Worm (Caenorhabditis elegans) whole organism, L1 larva: ENCODE data around the gene cld-9.

Source experiments
- C16A3.4 ChIP-seq: fragments of 150-350 bp; optimal IDR thresholded peaks from 2 replicates; lab custom pipeline; 2014; ENCODE audit warnings: missing biosample characterization, missing genetic modification characterization
- Y116A8C.19 ChIP-seq: sonication (generic microtip); optimal IDR thresholded peaks from 2 replicates; lab custom pipeline; 2016; ENCODE audit warnings: missing compliant biosample characterization, missing genetic modification characterization, borderline replicate concordance
- blmp-1 ChIP-seq: fragments of 150-350 bp; optimal IDR thresholded peaks from 2 replicates; lab custom pipeline; 2014; ENCODE audit warnings: missing biosample characterization, missing genetic modification characterization
- ceh-63 ChIP-seq: fragments of 200-800 bp; sonication (Bioruptor generic); optimal IDR thresholded peaks from 2 replicates; lab custom pipeline; 2018; ENCODE audit warnings: mild to moderate bottlenecking, missing genetic modification characterization, missing compliant biosample characterization
- ceh-88 ChIP-seq: fragments of 200-800 bp; sonication (Bioruptor generic); IDR thresholded peaks from 2 replicates; pipeline ENCODE4 v1.3.6; 2022; ENCODE audit warnings: missing genetic modification characterization, missing compliant biosample characterization
- dpl-1 ChIP-seq, 3 experiments: fragments of 150-350 bp in 2 of 3; sonication (generic microtip) in 1 of 3; optimal IDR thresholded peaks; 2 replicates each; lab custom pipeline; 2014 to 2017; ENCODE audit warnings: missing biosample characterization in 3 of 3, missing genetic modification characterization in 3 of 3, missing genetic modification reagents in 3 of 3
- dsc-1 ChIP-seq: sonication (generic microtip); optimal IDR thresholded peaks from 2 replicates; lab custom pipeline; 2016; ENCODE audit warnings: mild to moderate bottlenecking, missing genetic modification characterization, missing compliant biosample characterization
- efl-3 ChIP-seq: fragments of 200-800 bp; sonication (Bioruptor generic); optimal IDR thresholded peaks from 2 replicates; lab custom pipeline; 2018; ENCODE audit warnings: mild to moderate bottlenecking, missing genetic modification characterization, missing compliant biosample characterization
- elt-3 ChIP-seq, 6 experiments: fragments of 150-350 bp in 1 of 6; sonication (generic microtip); optimal IDR thresholded peaks; 2 replicates each; lab custom pipeline; 2017 to 2018; ENCODE audit warnings: missing biosample characterization in 6 of 6, missing genetic modification characterization in 6 of 6, inconsistent platforms in 1 of 6
- ets-5 ChIP-seq: fragments of 200-800 bp; sonication (Bioruptor generic); IDR thresholded peaks from 2 replicates; pipeline ENCODE4 v1.3.6; 2022; ENCODE audit warnings: missing genetic modification characterization, missing compliant biosample characterization
- fkh-4 ChIP-seq: sonication (generic microtip); optimal IDR thresholded peaks from 2 replicates; lab custom pipeline; 2016; ENCODE audit warnings: missing compliant biosample characterization, missing genetic modification characterization, borderline replicate concordance
- fos-1 ChIP-seq: fragments of 150-350 bp; optimal IDR thresholded peaks from 2 replicates; lab custom pipeline; 2014; ENCODE audit warnings: missing biosample characterization, missing genetic modification characterization
- hlh-17 ChIP-seq: fragments of 200-800 bp; sonication (Bioruptor generic); optimal IDR thresholded peaks from 2 replicates; lab custom pipeline; 2018; ENCODE audit warnings: missing genetic modification characterization, mild to moderate bottlenecking, missing compliant biosample characterization, moderate library complexity, borderline replicate concordance
- hlh-4 ChIP-seq: sonication (generic microtip); optimal IDR thresholded peaks from 2 replicates; lab custom pipeline; 2016; ENCODE audit warnings: mild to moderate bottlenecking, missing genetic modification characterization, missing compliant biosample characterization
- hpl-2 ChIP-seq: fragments of 150-350 bp; optimal IDR thresholded peaks from 2 replicates; lab custom pipeline; 2014; ENCODE audit warnings: missing biosample characterization, missing genetic modification reagents, missing genetic modification characterization
- irx-1 ChIP-seq: sonication (generic microtip); optimal IDR thresholded peaks from 2 replicates; lab custom pipeline; 2016; ENCODE audit warnings: missing genetic modification characterization, missing compliant biosample characterization
- isw-1 ChIP-seq: fragments of 200-800 bp; sonication (Bioruptor generic); IDR thresholded peaks from 2 replicates; pipeline ENCODE4 v1.3.6; 2022; ENCODE audit warnings: missing genetic modification characterization, missing compliant biosample characterization
- lin-13 ChIP-seq: fragments of 150-350 bp; optimal IDR thresholded peaks from 2 replicates; lab custom pipeline; 2014; ENCODE audit warnings: missing biosample characterization, missing genetic modification reagents, missing genetic modification characterization
- lin-14 ChIP-seq: fragments of 200-800 bp; sonication (Bioruptor generic); optimal IDR thresholded peaks from 2 replicates; lab custom pipeline; 2018; ENCODE audit warnings: mild to moderate bottlenecking, missing genetic modification characterization, moderate library complexity, missing compliant biosample characterization
- lin-15B ChIP-seq: fragments of 150-350 bp; sonication (generic microtip); optimal IDR thresholded peaks from 3 replicates; lab custom pipeline; 2014; ENCODE audit warnings: missing biosample characterization, missing genetic modification characterization
- lin-39 ChIP-seq: fragments of 150-350 bp; optimal IDR thresholded peaks from 2 replicates; lab custom pipeline; 2014; ENCODE audit warnings: missing biosample characterization, missing genetic modification reagents, missing genetic modification characterization
- lir-3 ChIP-seq: sonication (generic microtip); optimal IDR thresholded peaks from 2 replicates; lab custom pipeline; 2016; ENCODE audit warnings: mild to moderate bottlenecking, missing genetic modification characterization, moderate library complexity, missing compliant biosample characterization; ENCODE audit not compliant: poor library complexity
- mdl-1 ChIP-seq, 2 experiments: fragments of 150-350 bp; optimal IDR thresholded peaks; 2 replicates each; lab custom pipeline; 2014 to 2017; ENCODE audit warnings: missing biosample characterization in 2 of 2, missing genetic modification characterization in 2 of 2, inconsistent platforms in 1 of 2
- mef-2 ChIP-seq: fragments of 150-350 bp; optimal IDR thresholded peaks from 2 replicates; lab custom pipeline; 2014; ENCODE audit warnings: missing biosample characterization, missing genetic modification characterization
- mep-1 ChIP-seq: fragments of 150-350 bp; optimal IDR thresholded peaks from 2 replicates; lab custom pipeline; 2014; ENCODE audit warnings: missing biosample characterization, missing genetic modification characterization
- nhr-11 ChIP-seq: fragments of 150-350 bp; optimal IDR thresholded peaks from 2 replicates; lab custom pipeline; 2014; ENCODE audit warnings: missing biosample characterization, missing genetic modification characterization
- nhr-19 ChIP-seq: fragments of 200-800 bp; sonication (Bioruptor generic); conservative IDR thresholded peaks from 2 replicates; pipeline ENCODE4 v1.3.6; 2022; ENCODE audit warnings: missing genetic modification characterization, missing compliant biosample characterization
- nhr-20 ChIP-seq: sonication (generic microtip); optimal IDR thresholded peaks from 2 replicates; lab custom pipeline; 2016; ENCODE audit warnings: mild to moderate bottlenecking, missing genetic modification characterization, missing compliant biosample characterization
- nhr-237 ChIP-seq: fragments of 150-350 bp; optimal IDR thresholded peaks from 2 replicates; lab custom pipeline; 2014; ENCODE audit warnings: missing biosample characterization, missing genetic modification characterization
- nhr-47 ChIP-seq: sonication (generic microtip); optimal IDR thresholded peaks from 2 replicates; lab custom pipeline; 2016; ENCODE audit warnings: mild to moderate bottlenecking, missing genetic modification characterization, moderate library complexity, missing compliant biosample characterization
- nhr-76 ChIP-seq: sonication (generic microtip); optimal IDR thresholded peaks from 2 replicates; lab custom pipeline; 2017; ENCODE audit warnings: missing biosample characterization, missing genetic modification characterization
- nhr-77 ChIP-seq: fragments of 150-350 bp; optimal IDR thresholded peaks from 2 replicates; lab custom pipeline; 2014; ENCODE audit warnings: missing biosample characterization, missing genetic modification characterization
- nhr-84 ChIP-seq: sonication (generic microtip); optimal IDR thresholded peaks from 2 replicates; lab custom pipeline; 2017; ENCODE audit warnings: missing biosample characterization, missing genetic modification characterization
- nhr-85 ChIP-seq: sonication (generic microtip); peaks from one replicate; lab custom pipeline; 2016; ENCODE audit warnings: missing genetic modification characterization, inconsistent platforms, missing compliant biosample characterization
- nhr-90 ChIP-seq: sonication (generic microtip); optimal IDR thresholded peaks from 2 replicates; lab custom pipeline; 2016; ENCODE audit warnings: mild to moderate bottlenecking, missing genetic modification characterization, missing compliant biosample characterization; ENCODE audit not compliant: poor library complexity
- pax-3 ChIP-seq: fragments of 200-800 bp; sonication (Bioruptor generic); optimal IDR thresholded peaks from 2 replicates; lab custom pipeline; 2018; ENCODE audit warnings: mild to moderate bottlenecking, missing genetic modification characterization, moderate library complexity, missing compliant biosample characterization
- snu-23 ChIP-seq: sonication (generic microtip); optimal IDR thresholded peaks from 2 replicates; lab custom pipeline; 2016; ENCODE audit warnings: missing genetic modification characterization, missing compliant biosample characterization
- sup-37 ChIP-seq: fragments of 200-800 bp; sonication (Bioruptor generic); optimal IDR thresholded peaks from 2 replicates; lab custom pipeline; 2018; ENCODE audit warnings: mild to moderate bottlenecking, missing genetic modification characterization, missing compliant biosample characterization
- tbx-2 ChIP-seq: sonication (generic microtip); optimal IDR thresholded peaks from 2 replicates; lab custom pipeline; 2016; ENCODE audit warnings: missing genetic modification characterization, missing compliant biosample characterization
- unc-130 ChIP-seq: fragments of 150-350 bp; optimal IDR thresholded peaks from 2 replicates; lab custom pipeline; 2017; ENCODE audit warnings: missing biosample characterization, missing genetic modification characterization, inconsistent platforms
- unc-30 ChIP-seq: sonication (generic microtip); optimal IDR thresholded peaks from 2 replicates; lab custom pipeline; 2017; ENCODE audit warnings: missing biosample characterization, missing genetic modification characterization
- unc-62 ChIP-seq: fragments of 150-350 bp; optimal IDR thresholded peaks from 2 replicates; lab custom pipeline; 2014; ENCODE audit warnings: missing biosample characterization, missing genetic modification reagents, missing genetic modification characterization
- unc-98 ChIP-seq: fragments of 200-800 bp; sonication (Bioruptor generic); IDR thresholded peaks from 2 replicates; pipeline ENCODE4 v1.3.6; 2022; ENCODE audit warnings: missing genetic modification characterization, missing compliant biosample characterization

Gene cld-9

DNA sequence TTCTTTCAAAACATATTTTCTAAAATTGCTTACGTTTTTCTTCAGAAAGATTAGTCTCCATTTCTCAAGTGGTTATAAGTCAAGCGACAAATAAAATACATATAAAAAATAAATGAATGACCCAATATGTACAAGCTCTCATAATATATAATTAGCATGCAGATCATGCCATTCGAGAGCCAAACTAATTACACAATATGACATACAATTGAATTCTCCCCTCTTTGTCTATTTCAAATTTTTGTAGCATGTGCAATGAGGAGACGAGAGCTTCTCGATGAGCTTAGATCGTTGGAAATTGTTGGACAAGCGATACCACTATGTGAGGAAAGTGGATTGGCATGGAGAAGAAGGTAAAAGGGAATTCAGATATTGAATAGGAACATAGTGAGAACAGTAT is 44.4 kb downstream of the cld-9 start, which contains the start of gene hlh-34:
Gene hlh-34, minus strand, starts transcription at position 101 of the 400 bp plus-strand sequence.
- TF ChIP-seq nhr-20 (no peak), ceh-88 (GFP tag; lab: Robert Waterston, UW) (no peak), fkh-4 (tag; lab: Kevin White, UChicago) (no peak), blmp-1 (tag; lab: Kevin White, UChicago) (no peak), nhr-90 (tag; lab: Kevin White, UChicago) (no peak)
- TF ChIP-seq, all 84 proteins: peak for 0

DNA sequence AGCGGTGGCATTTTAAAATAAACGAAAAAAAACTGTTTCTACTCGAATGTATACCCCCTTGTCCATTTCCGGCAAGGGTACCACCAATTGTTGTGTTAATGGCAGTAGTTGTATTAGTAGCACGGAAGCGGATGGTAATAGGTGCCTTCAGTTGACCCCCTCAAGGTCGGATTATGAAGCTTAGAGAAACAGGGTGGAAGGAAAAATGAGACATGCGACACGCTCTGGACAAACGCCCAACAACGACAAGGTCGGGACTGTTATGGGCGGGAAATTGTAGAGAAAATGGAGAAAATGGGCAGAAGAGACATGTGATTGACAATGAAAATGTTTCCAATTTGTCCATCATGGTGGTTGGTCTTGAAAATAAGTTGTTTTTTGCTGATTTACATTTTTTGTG is 47.7 kb downstream of the cld-9 start, which contains the start of gene T01D3.3:
Gene T01D3.3, plus strand, starts transcription at position 312 of the 400 bp plus-strand sequence.
- peak; percentile 36 for TF ChIP-seq C16A3.4
- peak in 3 of 6 experiments; percentile 3 to 61 (median 22) for TF ChIP-seq elt-3 (tag; optimal IDR thresholded peaks at IDR 0.05; lab: Kevin White, UChicago)
- TF ChIP-seq unc-130 (tag; lab: Kevin White, UChicago): peak; percentile 23
- no peak for TF ChIP-seq hpl-2
- TF ChIP-seq lin-13 (GFP tag; lab: Kevin White, UChicago): no peak
- TF ChIP-seq mef-2 (tag; lab: Kevin White, UChicago): no peak
- TF ChIP-seq nhr-76: no peak
- TF ChIP-seq lin-14 (GFP tag; lab: Kevin White, UChicago): peak; percentile 50
- TF ChIP-seq nhr-84: no peak
- TF ChIP-seq unc-98 (GFP tag; lab: Robert Waterston, UW): no peak
- no peak for TF ChIP-seq lin-39
- TF ChIP-seq nhr-19 (GFP tag; lab: Robert Waterston, UW): no peak
- TF ChIP-seq irx-1 (tag; lab: Kevin White, UChicago): no peak
- no peak for TF ChIP-seq lir-3 (tag; lab: Kevin White, UChicago)
- no peak for TF ChIP-seq nhr-237 (tag; lab: Kevin White, UChicago)
- no peak for TF ChIP-seq Y116A8C.19
- TF ChIP-seq nhr-47 (tag; lab: Kevin White, UChicago): no peak
- TF ChIP-seq fos-1: no peak
- no peak for TF ChIP-seq pax-3
- peak in 2 of 3 experiments; percentile 14 to 32 for TF ChIP-seq dpl-1 (GFP tag; optimal IDR thresholded peaks at IDR 0.05; lab: Kevin White, UChicago)
- no peak for TF ChIP-seq isw-1
- no peak for TF ChIP-seq efl-3 (GFP tag; lab: Kevin White, UChicago)
- no peak for TF ChIP-seq nhr-11 (tag; lab: Kevin White, UChicago)
- no peak for TF ChIP-seq sup-37
- no peak for TF ChIP-seq unc-30 (tag; lab: Kevin White, UChicago)
- TF ChIP-seq snu-23: no peak
- TF ChIP-seq ets-5 (GFP tag; lab: Robert Waterston, UW): no peak
- TF ChIP-seq mep-1 (tag; lab: Kevin White, UChicago): peak; percentile 56
- TF ChIP-seq mdl-1 (tag; optimal IDR thresholded peaks at IDR 0.05; lab: Kevin White, UChicago): peak in 1 of 2 experiments; percentile 51
- TF ChIP-seq lin-15B (tag; lab: Kevin White, UChicago): no peak
- no peak for TF ChIP-seq dsc-1
- TF ChIP-seq tbx-2 (tag; lab: Kevin White, UChicago): no peak
- peak; percentile 59 for TF ChIP-seq nhr-85 (tag; lab: Kevin White, UChicago)
- no peak for TF ChIP-seq ceh-63 (GFP tag; lab: Kevin White, UChicago)
- TF ChIP-seq hlh-4 (tag; lab: Kevin White, UChicago): no peak
- peak; percentile 92 for TF ChIP-seq blmp-1 (tag; lab: Kevin White, UChicago)
- TF ChIP-seq hlh-17: no peak
- no peak for TF ChIP-seq fkh-4 (tag; lab: Kevin White, UChicago)
- TF ChIP-seq unc-62 (GFP tag; lab: Kevin White, UChicago): no peak
- TF ChIP-seq nhr-77 (tag; lab: Kevin White, UChicago): no peak
